Worm (Caenorhabditis elegans): ENCODE data around the gene C53A5.17.

C53A5.17 gene

DNA sequence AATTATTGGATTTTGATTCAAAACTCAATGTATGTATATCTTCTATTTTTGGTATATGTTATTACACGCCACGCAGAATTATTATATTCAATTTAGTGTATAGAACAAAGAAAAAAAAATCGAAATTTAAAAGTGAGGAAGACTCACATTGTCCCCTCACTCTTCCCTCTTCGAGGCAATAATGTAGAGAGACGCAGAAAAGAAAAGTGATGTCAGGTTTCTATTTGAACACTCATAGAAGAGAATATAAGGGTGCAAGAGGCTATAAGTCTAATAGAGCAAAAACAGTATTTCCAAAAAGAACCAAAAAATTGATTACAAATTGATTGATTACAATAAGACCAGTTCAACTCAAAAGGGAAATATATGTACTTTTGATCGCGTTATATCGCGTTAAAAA lies 27.6 kb upstream of the C53A5.17 start:
- TF ChIP-seq ZK546.5 (tag; optimal IDR thresholded peaks at IDR 0.05): no peak
- TF ChIP-seq snpc-4 (tag; optimal IDR thresholded peaks at IDR 0.05): no peak
- TF ChIP-seq fos-1 (tag; optimal IDR thresholded peaks at IDR 0.05): peak; percentile 16
- no peak for TF ChIP-seq skn-1 (tag; optimal IDR thresholded peaks at IDR 0.05)
- TF ChIP-seq Y55F3AM.14 (GFP tag; optimal IDR thresholded peaks at IDR 0.05): no peak
- TF ChIP-seq lsy-2 (tag; optimal IDR thresholded peaks at IDR 0.05): no peak
- peak; percentile 34 for TF ChIP-seq C34F6.9 (tag; optimal IDR thresholded peaks at IDR 0.05)
- no peak for TF ChIP-seq aly-2 (tag; optimal IDR thresholded peaks at IDR 0.05)
- TF ChIP-seq nhr-25 (tag; optimal IDR thresholded peaks at IDR 0.05): no peak

DNA sequence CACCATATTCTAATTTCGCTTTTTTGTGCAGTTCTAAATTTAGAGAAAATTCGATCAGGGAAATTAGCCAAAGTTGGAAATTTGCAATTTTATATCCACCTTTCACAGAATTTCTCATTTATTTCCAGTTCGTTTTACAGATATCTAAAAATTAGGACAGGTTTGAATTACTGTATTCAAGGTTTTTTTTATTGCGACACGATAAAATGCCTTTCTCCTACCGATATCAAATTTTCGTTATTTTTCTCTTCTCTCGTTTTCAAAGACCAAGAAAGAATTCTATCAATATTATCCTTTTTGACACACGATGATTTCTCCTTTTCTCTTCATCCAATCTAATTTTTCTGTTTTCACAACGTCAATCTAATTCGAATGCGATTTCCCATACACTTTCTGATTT lies 25.7 kb upstream of the C53A5.17 start, which contains the start of gene C53A5.13:
Gene C53A5.13, plus strand, starts transcription at position 301 of the 400 bp plus-strand sequence.
- no peak for TF ChIP-seq nhr-237 (tag; optimal IDR thresholded peaks at IDR 0.05)
- TF ChIP-seq unc-55 (GFP tag; optimal IDR thresholded peaks at IDR 0.05): no peak
- no peak for TF ChIP-seq blmp-1 (tag; optimal IDR thresholded peaks at IDR 0.05; ENCODE audit: insufficient read depth)
- TF ChIP-seq lin-11 (tag; optimal IDR thresholded peaks at IDR 0.05): no peak
- TF ChIP-seq sma-3 (GFP tag; optimal IDR thresholded peaks at IDR 0.05): no peak
- no peak for TF ChIP-seq nhr-77 (tag; optimal IDR thresholded peaks at IDR 0.05)
- no peak for TF ChIP-seq mdl-1 (tag; optimal IDR thresholded peaks at IDR 0.05)
- no peak for TF ChIP-seq nhr-12 (tag; optimal IDR thresholded peaks at IDR 0.05)
- TF ChIP-seq ztf-1 (GFP tag; conservative IDR thresholded peaks at IDR 0.05): no peak
- TF ChIP-seq skn-1 (tag; optimal IDR thresholded peaks at IDR 0.05): no peak
- TF ChIP-seq lin-13 (GFP tag; optimal IDR thresholded peaks at IDR 0.05): no peak
- no peak for TF ChIP-seq zag-1 (tag; optimal IDR thresholded peaks at IDR 0.05)
- no peak for TF ChIP-seq nhr-11 (tag; optimal IDR thresholded peaks at IDR 0.05)
- TF ChIP-seq R02D3.7 (tag; optimal IDR thresholded peaks at IDR 0.05): no peak
- TF ChIP-seq F13H6.1 (tag; optimal IDR thresholded peaks at IDR 0.05): no peak
- TF ChIP-seq ztf-4 (tag; optimal IDR thresholded peaks at IDR 0.05): no peak
- TF ChIP-seq unc-39 (tag; optimal IDR thresholded peaks at IDR 0.05): no peak

- TF ChIP-seq lsy-2 (tag; optimal IDR thresholded peaks at IDR 0.05) (peak in 1 of 2 experiments; percentile 50), C34F6.9 (tag; optimal IDR thresholded peaks at IDR 0.05) (peak; percentile 66), dmd-4 (tag; optimal IDR thresholded peaks at IDR 0.05) (no peak), ceh-16 (tag; optimal IDR thresholded peaks at IDR 0.05) (no peak), nhr-25 (tag; optimal IDR thresholded peaks at IDR 0.05) (peak; percentile 2), nhr-237 (tag; optimal IDR thresholded peaks at IDR 0.05) (no peak)
These were observed 24.9 kb upstream of the C53A5.17 start, which contains the start of gene rike-1 for ce11 chrV:14545816-14546283. TSS of gene rike-1 (minus strand) at chrV:14545866.

ce11 chrV:14542138-14542537 lies 21.2 kb upstream of the C53A5.17 start:
- TF ChIP-seq ztf-11 (tag; optimal IDR thresholded peaks at IDR 0.05): no peak
- TF ChIP-seq fos-1 (tag; optimal IDR thresholded peaks at IDR 0.05): peak; percentile 96
- no peak for TF ChIP-seq Y55F3AM.14 (GFP tag; optimal IDR thresholded peaks at IDR 0.05)

DNA sequence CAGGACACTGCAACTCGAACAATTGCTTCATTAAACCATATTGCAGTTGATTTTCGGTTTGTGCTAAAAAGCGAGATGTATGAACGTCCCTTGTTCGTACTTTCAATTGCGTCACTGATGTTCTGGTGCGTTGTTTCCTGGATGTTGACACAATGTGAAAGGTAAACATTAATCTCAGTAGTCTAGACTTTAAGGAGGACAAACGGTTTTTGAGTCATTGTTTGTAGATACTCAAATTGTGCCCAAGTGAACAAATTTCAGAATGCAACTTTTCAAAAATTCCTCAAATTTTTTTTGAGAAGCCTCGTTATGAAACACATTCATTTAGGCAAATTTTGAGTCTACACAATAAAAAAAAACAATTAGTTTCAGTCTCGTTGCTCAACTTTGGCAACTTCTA lies 20.0 kb upstream of the C53A5.17 start:
- no peak for TF ChIP-seq crh-2 (tag; optimal IDR thresholded peaks at IDR 0.05)
- TF ChIP-seq ceh-16 (tag; optimal IDR thresholded peaks at IDR 0.05): no peak
- no peak for TF ChIP-seq unc-62 (GFP tag; optimal IDR thresholded peaks at IDR 0.05)
- no peak for TF ChIP-seq unc-39 (tag; optimal IDR thresholded peaks at IDR 0.05)
- no peak for TF ChIP-seq mbf-1 (tag; optimal IDR thresholded peaks at IDR 0.05)
- no peak for TF ChIP-seq lin-39 (tag; optimal IDR thresholded peaks at IDR 0.05)
- TF ChIP-seq nhr-6 (tag; optimal IDR thresholded peaks at IDR 0.05): no peak
- TF ChIP-seq egl-27 (tag; optimal IDR thresholded peaks at IDR 0.05): no peak
- TF ChIP-seq mdl-1 (tag; optimal IDR thresholded peaks at IDR 0.05): no peak
- no peak for TF ChIP-seq alr-1 (tag; optimal IDR thresholded peaks at IDR 0.05)
- no peak for TF ChIP-seq sma-3 (GFP tag; optimal IDR thresholded peaks at IDR 0.05)
- no peak for TF ChIP-seq F13H6.1 (tag; optimal IDR thresholded peaks at IDR 0.05)
- TF ChIP-seq aly-2 (tag; optimal IDR thresholded peaks at IDR 0.05): no peak

Data from whole organism, L2 larva.